Worm (Caenorhabditis elegans) whole organism, L4/young adult: Measurements from ENCODE around the gene srg-23.

Source experiments
- W03F9.2 ChIP-seq: fragments of 150-350 bp; optimal IDR thresholded peaks from 2 replicates; lab custom pipeline; 2014; ENCODE audit warnings: missing biosample characterization, missing genetic modification characterization
- him-1 ChIP-seq: sonication (generic microtip); optimal IDR thresholded peaks from 2 replicates; lab custom pipeline; 2016; ENCODE audit warnings: missing genotype, missing genetic modification reagents, missing genetic modification characterization, missing compliant biosample characterization

DNA sequence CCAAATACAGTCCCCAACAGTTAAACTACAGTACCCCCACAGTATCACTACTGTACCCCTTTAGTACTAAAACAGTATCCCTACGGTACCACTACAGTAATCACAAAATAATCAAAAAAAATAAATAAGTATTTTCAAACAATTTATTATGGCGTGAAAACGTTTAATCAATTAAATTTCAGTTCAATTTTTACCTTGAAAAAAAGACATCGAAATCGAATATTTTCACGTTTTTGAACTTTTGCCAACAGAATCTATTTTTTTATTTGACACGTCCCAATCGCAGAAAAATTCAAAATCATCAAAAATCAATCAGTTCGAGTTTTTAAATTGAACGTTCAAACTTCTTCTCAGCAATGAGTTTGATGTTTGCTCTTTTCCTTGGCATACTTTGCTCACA lies 18.0 kb upstream of the srg-23 start, which contains the start of gene clec-123:
- TF ChIP-seq him-1 (tag; lab: Kevin White, UChicago): no peak
- no peak for TF ChIP-seq W03F9.2
